Fruit fly (Drosophila melanogaster): ENCODE measurements around the gene Icmt.

The Icmt gene

DNA sequence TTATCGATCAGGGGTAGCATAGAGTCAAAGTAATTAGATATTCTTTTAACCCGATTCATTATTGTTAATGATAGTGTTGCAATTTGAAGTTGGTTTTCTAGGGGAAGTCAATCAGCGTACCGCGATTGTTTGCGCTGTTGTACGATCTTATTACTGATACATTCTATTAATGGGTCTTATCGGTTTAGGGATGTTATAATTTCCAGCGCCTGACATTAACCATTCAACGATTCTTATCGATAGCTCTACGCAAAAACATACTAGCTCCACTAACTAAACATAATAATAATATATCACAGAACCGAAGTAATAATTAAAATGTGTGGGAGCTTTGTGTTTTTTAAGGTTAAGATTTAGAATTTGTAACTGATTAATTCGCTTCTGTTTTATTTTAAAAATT, 6.6 kb upstream of the Icmt start, which contains the start of gene Cul6 (continued):
- TF ChIP-seq dm (GFP tag; optimal IDR thresholded peaks at IDR 0.05), result no peak
- TF ChIP-seq CG2116 (GFP tag; optimal IDR thresholded peaks at IDR 0.05), result no peak
- TF ChIP-seq Dref (GFP tag; IDR thresholded peaks at IDR 0.05), result peak; percentile 55
- TF ChIP-seq CG3281 (GFP tag; optimal IDR thresholded peaks at IDR 0.05), result no peak
- no peak for TF ChIP-seq luna (GFP tag; optimal IDR thresholded peaks at IDR 0.05)
- TF ChIP-seq CG2120 (GFP tag; optimal IDR thresholded peaks at IDR 0.05), result no peak
- TF ChIP-seq NK7.1 (GFP tag; optimal IDR thresholded peaks at IDR 0.05), result no peak
- TF ChIP-seq inv (GFP tag; IDR thresholded peaks at IDR 0.05; ENCODE audit: partially characterized antibody), result peak; percentile 10; the same call in 1 of the 2 replicates
- peak; percentile 22 for TF ChIP-seq pzg (GFP tag; optimal IDR thresholded peaks at IDR 0.05)
- no peak for TF ChIP-seq insv (GFP tag; optimal IDR thresholded peaks at IDR 0.05)
- no peak for TF ChIP-seq Camta (GFP tag; optimal IDR thresholded peaks at IDR 0.05)
- no peak for TF ChIP-seq CG42726 (GFP tag; IDR thresholded peaks at IDR 0.05; ENCODE audit: partially characterized antibody)
- TF ChIP-seq CG1529 (GFP tag; optimal IDR thresholded peaks at IDR 0.05), result no peak
- TF ChIP-seq nmo (GFP tag; optimal IDR thresholded peaks at IDR 0.05), result no peak
- TF ChIP-seq exex (tag; optimal IDR thresholded peaks at IDR 0.05), result peak; percentile 29
- peak; percentile 59 for TF ChIP-seq BEAF-32 (GFP tag; optimal IDR thresholded peaks at IDR 0.05)
- peak; percentile 23 for TF ChIP-seq sens (GFP tag)
- TF ChIP-seq Ravus (GFP tag; IDR thresholded peaks at IDR 0.05), result no peak
- no peak for TF ChIP-seq Nf-YB (GFP tag; optimal IDR thresholded peaks at IDR 0.05)
- TF ChIP-seq ssp (GFP tag; IDR thresholded peaks at IDR 0.05), result peak; percentile 60
- no peak for TF ChIP-seq pita (GFP tag; optimal IDR thresholded peaks at IDR 0.05)
- no peak for TF ChIP-seq usp (GFP tag; optimal IDR thresholded peaks at IDR 0.05)
- TF ChIP-seq nerfin-2 (GFP tag; IDR thresholded peaks at IDR 0.05; ENCODE audit: partially characterized antibody), result no peak
- TF ChIP-seq NfI (GFP tag; optimal IDR thresholded peaks at IDR 0.05), result no peak
- peak; percentile 29 for TF ChIP-seq stwl (tag; optimal IDR thresholded peaks at IDR 0.05)
- TF ChIP-seq Nf-YC (tag; optimal IDR thresholded peaks at IDR 0.05), result no peak
- no peak for TF ChIP-seq Sox100B (GFP tag; optimal IDR thresholded peaks at IDR 0.05)
- no peak for TF ChIP-seq gro (GFP tag; optimal IDR thresholded peaks at IDR 0.05)

dm6 chr3L:13014693-13015092, 3.4 kb upstream of the Icmt start:
- TF ChIP-seq hb (GFP tag; IDR thresholded peaks at IDR 0.05; ENCODE audit: partially characterized antibody), result 0 out of 3 replicates have a peak, but pooled peaks have one; percentile 49
- TF ChIP-seq CG12744 (GFP tag; optimal IDR thresholded peaks at IDR 0.05), result no peak

DNA sequence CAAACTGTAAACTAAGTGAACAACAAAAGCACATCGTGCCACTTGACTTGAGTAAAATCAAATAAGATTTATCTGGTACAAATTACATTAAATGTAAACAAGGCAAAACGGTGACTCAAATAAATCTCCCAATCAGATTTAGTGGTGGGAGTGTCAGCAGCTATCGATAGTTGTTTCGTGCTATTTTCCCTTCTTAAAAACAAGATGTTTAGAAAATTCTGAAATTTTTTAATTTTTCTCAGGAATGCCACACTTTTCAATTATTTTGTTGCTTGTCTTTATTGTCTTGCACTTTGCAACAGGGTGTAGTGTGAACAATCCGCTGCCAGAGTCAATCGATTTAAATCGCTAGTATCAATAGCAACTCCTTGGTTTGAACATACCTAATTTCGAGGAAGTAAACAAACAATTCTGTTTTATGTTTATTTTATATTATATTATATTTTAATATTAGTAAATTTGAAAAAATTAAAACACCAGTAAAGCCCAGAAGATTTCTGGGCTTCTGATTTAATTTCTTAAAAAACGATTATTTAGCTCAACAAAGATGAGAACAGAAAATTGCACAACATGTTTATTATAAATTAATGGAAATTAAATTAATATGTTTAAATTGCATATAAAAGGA, 2.8 kb upstream of the Icmt start, which contains the start of gene MICAL-like:
Gene MICAL-like (minus strand): TSS at position 138 of the 628 bp plus-strand sequence.
- TF ChIP-seq CG32767 (GFP tag; IDR thresholded peaks at IDR 0.05) (no peak), org-1 (GFP tag; optimal IDR thresholded peaks at IDR 0.05) (no peak), Dad (GFP tag; optimal IDR thresholded peaks at IDR 0.05) (peak; percentile 26), Pdp1 (GFP tag; optimal IDR thresholded peaks at IDR 0.05) (peak in 1 of 2 experiments; percentile 4), vfl (GFP tag; optimal IDR thresholded peaks at IDR 0.05) (no peak), BEAF-32 (GFP tag; optimal IDR thresholded peaks at IDR 0.05) (peak; percentile 75), corto (GFP tag; optimal IDR thresholded peaks at IDR 0.05) (no peak), CG4617 (GFP tag; optimal IDR thresholded peaks at IDR 0.05; ENCODE audit: borderline replicate concordance) (peak; percentile 6), CG12942 (GFP tag; optimal IDR thresholded peaks at IDR 0.05) (no peak), Chrac-16 (GFP tag; optimal IDR thresholded peaks at IDR 0.05) (no peak), vvl (GFP tag; IDR thresholded peaks at IDR 0.05) (peak; percentile 6; the same call in 1 of the 2 replicates), CG15073 (GFP tag; optimal IDR thresholded peaks at IDR 0.05) (peak; percentile 2), hkb (optimal IDR thresholded peaks at IDR 0.05) (no peak), hkb (GFP tag; IDR thresholded peaks at IDR 0.05) (peak; percentile 36; the same call in 1 of the 2 replicates), CG30431 (GFP tag; optimal IDR thresholded peaks at IDR 0.05) (no peak), Hr39 (optimal IDR thresholded peaks at IDR 0.05) (no peak), crc (GFP tag; optimal IDR thresholded peaks at IDR 0.05) (no peak), CG32532 (GFP tag; IDR thresholded peaks at IDR 0.05) (peak; percentile 64), CG7963 (GFP tag; IDR thresholded peaks at IDR 0.05; ENCODE audit: partially characterized antibody) (peak; percentile 71), CG34422 (GFP tag; IDR thresholded peaks at IDR 0.05) (peak; percentile 27; the same call in 1 of the 3 replicates), Med (GFP tag) (peak; percentile 87)

Measured in whole organism, embryonic.